Fruit fly (Drosophila melanogaster) whole organism, embryonic: ENCODE results near the gene Nlg4.
A peak's percentile ranks its signal among the peaks of the same experiment; 100 is the strongest.

Experiments used
- CG1024 ChIP-seq: fragments of 200-800 bp; sonication (Bioruptor generic); IDR thresholded peaks from 2 replicates; pipeline ENCODE4 v1.3.6; 2022; ENCODE audit warnings: missing biosample characterization, missing genetic modification characterization
- CG10979 ChIP-seq: fragments of 200-800 bp; sonication (Bioruptor generic); optimal IDR thresholded peaks from 2 replicates; lab custom pipeline; 2018; ENCODE audit warnings: missing biosample characterization, mild to moderate bottlenecking, missing genetic modification characterization, moderate library complexity
- CG12071 ChIP-seq: fragments of 200-800 bp; sonication (Bioruptor generic); optimal IDR thresholded peaks from 3 replicates; lab custom pipeline; 2018; ENCODE audit warnings: missing biosample characterization, mild to moderate bottlenecking, missing genetic modification characterization
- CG12236 ChIP-seq: fragments of 200-800 bp; sonication (Bioruptor generic); optimal IDR thresholded peaks from 2 replicates; lab custom pipeline; 2016; ENCODE audit warnings: missing biosample characterization, missing genetic modification characterization
- CG1233 ChIP-seq: fragments of 200-800 bp; sonication (Bioruptor generic); optimal IDR thresholded peaks from 4 replicates; lab custom pipeline; 2018; ENCODE audit warnings: missing biosample characterization, mild to moderate bottlenecking, missing genetic modification characterization
- CG13894 ChIP-seq: fragments of 200-800 bp; sonication (Bioruptor generic); optimal IDR thresholded peaks from 3 replicates; lab custom pipeline; 2018; ENCODE audit warnings: missing biosample characterization, mild to moderate bottlenecking, missing genetic modification characterization, moderate library complexity
- CG14050 ChIP-seq: fragments of 200-800 bp; sonication (Bioruptor generic); IDR thresholded peaks from 3 replicates; pipeline ENCODE4 v1.3.6; 2022; ENCODE audit warnings: missing biosample characterization, missing genetic modification characterization
- CG15073 ChIP-seq: fragments of 200-800 bp; sonication (Bioruptor generic); optimal IDR thresholded peaks from 2 replicates; lab custom pipeline; 2016; ENCODE audit warnings: missing biosample characterization, missing genetic modification characterization
- CG15514 ChIP-seq: fragments of 200-800 bp; sonication (Bioruptor generic); optimal IDR thresholded peaks from 3 replicates; lab custom pipeline; 2017; ENCODE audit warnings: missing biosample characterization, missing genetic modification characterization, mild to moderate bottlenecking, moderate library complexity, missing genetic modification reagents
- CG18619 ChIP-seq: fragments of 200-800 bp; sonication (Bioruptor generic); optimal IDR thresholded peaks from 3 replicates; lab custom pipeline; 2017; ENCODE audit warnings: missing biosample characterization, mild to moderate bottlenecking, missing genetic modification characterization
- CG18764 ChIP-seq: fragments of 200-800 bp; sonication (Bioruptor generic); optimal IDR thresholded peaks from 3 replicates; lab custom pipeline; 2016; ENCODE audit warnings: missing biosample characterization, missing genetic modification characterization
- CG30431 ChIP-seq: fragments of 200-800 bp; sonication (Bioruptor generic); optimal IDR thresholded peaks from 2 replicates; lab custom pipeline; 2017; ENCODE audit warnings: missing biosample characterization, missing genetic modification characterization
- CG3281 ChIP-seq: fragments of 200-800 bp; sonication (Bioruptor generic); optimal IDR thresholded peaks from 3 replicates; lab custom pipeline; 2017; ENCODE audit warnings: missing biosample characterization, mild to moderate bottlenecking, missing genetic modification characterization
- CG3847 ChIP-seq: fragments of 200-800 bp; sonication (Bioruptor generic); IDR thresholded peaks from 2 replicates; pipeline ENCODE4 v1.3.6; 2022; ENCODE audit warnings: missing biosample characterization, missing genetic modification characterization
- CG4820 ChIP-seq: fragments of 200-800 bp; sonication (Bioruptor generic); optimal IDR thresholded peaks from 3 replicates; lab custom pipeline; 2016; ENCODE audit warnings: missing biosample characterization, missing genetic modification characterization
- CG6689 ChIP-seq: fragments of 200-800 bp; sonication (Bioruptor generic); IDR thresholded peaks from 2 replicates; pipeline ENCODE4 v1.3.6; 2022; ENCODE audit warnings: missing biosample characterization, missing genetic modification characterization
- CG9609 ChIP-seq: fragments of 200-800 bp; sonication (Bioruptor generic); optimal IDR thresholded peaks from 3 replicates; lab custom pipeline; 2016; ENCODE audit warnings: missing biosample characterization, missing genetic modification characterization
- CHES-1-like ChIP-seq: fragments of 200-800 bp; sonication (Bioruptor generic); optimal IDR thresholded peaks from 2 replicates; lab custom pipeline; 2016; ENCODE audit warnings: missing biosample characterization, missing genetic modification characterization
- Dref ChIP-seq: fragments of 200-800 bp; sonication (Bioruptor generic); IDR thresholded peaks from 2 replicates; pipeline ENCODE4 v1.3.6; 2022; ENCODE audit warnings: missing biosample characterization, missing genetic modification characterization
- Elba2 ChIP-seq: fragments of 200-800 bp; sonication (Bioruptor generic); optimal IDR thresholded peaks from 3 replicates; lab custom pipeline; 2016; ENCODE audit warnings: missing biosample characterization, missing genetic modification characterization
- Ets97D ChIP-seq: fragments of 200-800 bp; sonication (Bioruptor generic); optimal IDR thresholded peaks from 3 replicates; lab custom pipeline; 2016; ENCODE audit warnings: missing biosample characterization, missing genetic modification characterization
- H2.0 ChIP-seq: fragments of 200-800 bp; sonication (Bioruptor generic); IDR thresholded peaks from 2 replicates; pipeline ENCODE4 v1.3.6; 2022; ENCODE audit warnings: missing biosample characterization, missing genetic modification characterization
- HHEX ChIP-seq: fragments of 200-800 bp; sonication (Bioruptor generic); optimal IDR thresholded peaks from 3 replicates; lab custom pipeline; 2017; ENCODE audit warnings: missing biosample characterization, mild to moderate bottlenecking, missing genetic modification characterization, missing genetic modification reagents
- Hand ChIP-seq: fragments of 200-800 bp; sonication (Bioruptor generic); optimal IDR thresholded peaks from 2 replicates; lab custom pipeline; 2017; ENCODE audit warnings: mild to moderate bottlenecking, missing biosample characterization, missing genetic modification reagents, missing genetic modification characterization
- HmgZ ChIP-seq: fragments of 200-800 bp; sonication (Bioruptor generic); optimal IDR thresholded peaks from 2 replicates; lab custom pipeline; 2018; ENCODE audit warnings: missing biosample characterization, mild to moderate bottlenecking, missing genetic modification characterization
- Hr51 ChIP-seq, 2 experiments: fragments of 200-800 bp; sonication (Bioruptor generic); optimal IDR thresholded peaks; 2 replicates in 1 of 2; 3 replicates in 1 of 2; lab custom pipeline; 2016 to 2018; ENCODE audit warnings: missing biosample characterization in 2 of 2, missing genetic modification characterization in 2 of 2, mild to moderate bottlenecking in 1 of 2, moderate library complexity in 1 of 2
- MTF-1 ChIP-seq: fragments of 200-800 bp; sonication (Bioruptor generic); optimal IDR thresholded peaks from 2 replicates; lab custom pipeline; 2018; ENCODE audit warnings: missing biosample characterization, mild to moderate bottlenecking, missing genetic modification characterization, borderline replicate concordance
- Max ChIP-seq: fragments of 200-800 bp; sonication (Bioruptor generic); optimal IDR thresholded peaks from 2 replicates; lab custom pipeline; 2016; ENCODE audit warnings: missing biosample characterization, mild to moderate bottlenecking, missing genetic modification characterization
- Med ChIP-seq: fragments of 200-800 bp; sonication (Bioruptor generic); peaks from one replicate; lab custom pipeline; 2016; ENCODE audit warnings: missing biosample characterization, missing genetic modification characterization, mild to moderate bottlenecking, inconsistent platforms, moderate library complexity
- Meics ChIP-seq: fragments of 200-800 bp; sonication (Bioruptor generic); optimal IDR thresholded peaks from 2 replicates; lab custom pipeline; 2017; ENCODE audit warnings: missing biosample characterization, mild to moderate bottlenecking, missing genetic modification characterization
- Ssrp ChIP-seq: fragments of 200-800 bp; sonication (Bioruptor generic); optimal IDR thresholded peaks from 2 replicates; lab custom pipeline; 2018; ENCODE audit warnings: missing biosample characterization, mild to moderate bottlenecking, missing genetic modification characterization, moderate library complexity
- Tbp ChIP-seq: fragments of >200 bp; optimal IDR thresholded peaks from 2 replicates; lab custom pipeline; 2018; ENCODE audit warnings: missing biosample characterization, missing genetic modification characterization
- Vsx1 ChIP-seq: fragments of 200-800 bp; sonication (Bioruptor generic); optimal IDR thresholded peaks from 2 replicates; lab custom pipeline; 2017; ENCODE audit warnings: missing biosample characterization, mild to moderate bottlenecking, missing genetic modification characterization, missing genetic modification reagents
- bigmax ChIP-seq: fragments of 200-800 bp; sonication (Bioruptor generic); optimal IDR thresholded peaks from 2 replicates; lab custom pipeline; 2018; ENCODE audit warnings: missing biosample characterization, mild to moderate bottlenecking, missing genetic modification characterization
- cg ChIP-seq: fragments of 200-800 bp; sonication (Bioruptor generic); optimal IDR thresholded peaks from 3 replicates; lab custom pipeline; 2019; ENCODE audit warnings: missing biosample characterization, mild to moderate bottlenecking, missing genetic modification characterization, moderate library complexity
- chinmo ChIP-seq: fragments of 200-800 bp; sonication (Bioruptor generic); IDR thresholded peaks from 4 replicates; pipeline ENCODE4 v1.3.6; 2022; ENCODE audit warnings: missing biosample characterization, missing genetic modification characterization; ENCODE audit not compliant: partially characterized antibody
- ci ChIP-seq: fragments of 200-800 bp; sonication (Bioruptor generic); IDR thresholded peaks from 3 replicates; pipeline ENCODE4 v1.3.6; 2022; ENCODE audit warnings: missing biosample characterization, missing genetic modification characterization
- crol ChIP-seq: fragments of 200-800 bp; sonication (Bioruptor generic); IDR thresholded peaks from 2 replicates; pipeline ENCODE4 v1.3.6; 2022; ENCODE audit warnings: missing biosample characterization, missing genetic modification characterization
- crp ChIP-seq, 2 experiments: fragments of 200-800 bp; sonication (Bioruptor generic); optimal IDR thresholded peaks; 2 replicates in 1 of 2; 3 replicates in 1 of 2; lab custom pipeline; 2017; ENCODE audit warnings: missing biosample characterization in 2 of 2, missing genetic modification characterization in 2 of 2, mild to moderate bottlenecking in 1 of 2, moderate library complexity in 1 of 2
- dimm ChIP-seq: fragments of 200-800 bp; sonication (Bioruptor generic); IDR thresholded peaks from 2 replicates; pipeline ENCODE4 v1.3.6; 2022; ENCODE audit warnings: missing biosample characterization, missing genetic modification characterization
- dpn ChIP-seq, 2 experiments: fragments of 200-800 bp; sonication (Bioruptor generic); optimal IDR thresholded peaks; 3 replicates each; lab custom pipeline; 2016; ENCODE audit warnings: missing biosample characterization in 2 of 2, missing genetic modification characterization in 2 of 2
- ewg ChIP-seq: fragments of 200-800 bp; sonication (Bioruptor generic); optimal IDR thresholded peaks from 3 replicates; lab custom pipeline; 2017; ENCODE audit warnings: mild to moderate bottlenecking, missing biosample characterization, missing genetic modification reagents, missing genetic modification characterization
- lilli ChIP-seq: fragments of 200-800 bp; sonication (Bioruptor generic); optimal IDR thresholded peaks from 3 replicates; lab custom pipeline; 2016; ENCODE audit warnings: missing biosample characterization, missing genetic modification characterization
- nau ChIP-seq: fragments of 200-800 bp; sonication (Bioruptor generic); optimal IDR thresholded peaks from 3 replicates; lab custom pipeline; 2017; ENCODE audit warnings: missing biosample characterization, mild to moderate bottlenecking, missing genetic modification characterization, missing genetic modification reagents
- p53 ChIP-seq: fragments of 200-800 bp; sonication (Bioruptor generic); optimal IDR thresholded peaks from 2 replicates; lab custom pipeline; 2016; ENCODE audit warnings: missing biosample characterization, missing genetic modification characterization
- sd ChIP-seq: fragments of 200-800 bp; sonication (Bioruptor generic); optimal IDR thresholded peaks from 3 replicates; lab custom pipeline; 2018; ENCODE audit warnings: missing biosample characterization, mild to moderate bottlenecking, missing genetic modification characterization, moderate library complexity
- toy ChIP-seq: fragments of 200-800 bp; sonication (Bioruptor generic); IDR thresholded peaks from 2 replicates; pipeline ENCODE4 v1.3.6; 2022; ENCODE audit warnings: missing biosample characterization, missing genetic modification characterization
- zen ChIP-seq: fragments of 200-800 bp; sonication (Bioruptor generic); optimal IDR thresholded peaks from 3 replicates; lab custom pipeline; 2018; ENCODE audit warnings: missing biosample characterization, mild to moderate bottlenecking, missing genetic modification characterization, moderate library complexity
- zf30C ChIP-seq: fragments of 200-800 bp; sonication (Bioruptor generic); optimal IDR thresholded peaks from 3 replicates; lab custom pipeline; 2018; ENCODE audit warnings: missing biosample characterization, mild to moderate bottlenecking, missing genetic modification characterization

The Nlg4 gene

DNA sequence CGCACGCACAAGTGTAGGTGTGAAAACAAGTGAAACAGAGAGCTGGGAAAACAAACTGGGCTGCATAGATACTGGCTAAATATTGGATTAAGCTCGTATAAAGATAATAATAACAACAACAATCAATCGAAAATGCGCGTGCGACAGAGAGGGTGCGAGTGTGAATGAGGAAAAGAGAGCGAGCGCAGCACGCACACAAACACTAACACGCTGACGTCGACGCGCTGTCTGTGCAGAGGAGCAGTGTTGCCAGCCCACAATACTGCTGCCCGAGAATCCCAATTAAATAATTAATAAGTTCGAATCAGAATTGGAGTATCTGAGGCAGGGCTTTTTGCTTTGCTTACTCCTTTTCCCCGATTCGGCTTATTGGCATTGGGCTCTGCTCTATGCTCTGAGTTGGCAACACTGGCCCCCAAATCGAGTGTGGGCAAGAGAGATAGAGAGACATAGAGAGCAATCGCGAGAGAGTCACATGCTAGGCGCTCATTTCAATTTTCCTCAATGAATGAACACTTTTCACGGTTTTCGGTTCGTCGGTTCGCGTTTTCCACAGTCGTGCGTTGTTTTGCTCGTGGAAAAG is 48.5 kb downstream of the Nlg4 start (continued):
- peak; percentile 77 for TF ChIP-seq ewg (GFP tag; lab: Kevin White, UChicago)
- peak; percentile 81 for TF ChIP-seq zen (tag; lab: Kevin White, UChicago)
- TF ChIP-seq CG3847 (GFP tag; lab: Robert Waterston, UW), result peak; percentile 82
- peak; percentile 68 for TF ChIP-seq CG1233 (GFP tag; lab: Kevin White, UChicago)
- peak; percentile 82 for TF ChIP-seq CG15514 (GFP tag; lab: Kevin White, UChicago)
- TF ChIP-seq toy (GFP tag; lab: Robert Waterston, UW), result peak; percentile 67; the same call in 1 of the 2 replicates
- TF ChIP-seq CG30431 (GFP tag; lab: Kevin White, UChicago), result peak; percentile 76
- TF ChIP-seq Tbp (GFP tag; lab: Kevin White, UChicago), result no peak
- TF ChIP-seq Elba2 (GFP tag; lab: Kevin White, UChicago), result peak; percentile 98
- peak; percentile 61 for TF ChIP-seq CHES-1-like (GFP tag; lab: Kevin White, UChicago)
- TF ChIP-seq p53 (GFP tag; lab: Kevin White, UChicago), result peak; percentile 41
- peak in 1 of 2 experiments; percentile 15 for TF ChIP-seq crp (GFP tag; optimal IDR thresholded peaks at IDR 0.05; lab: Kevin White, UChicago)
- no peak for TF ChIP-seq Hand
- TF ChIP-seq ci, result peak; percentile 94
- peak; percentile 73 for TF ChIP-seq HmgZ (tag; lab: Kevin White, UChicago)
- TF ChIP-seq cg (GFP tag; lab: Kevin White, UChicago), result peak; percentile 86
- TF ChIP-seq nau (GFP tag; lab: Kevin White, UChicago), result peak; percentile 77
- TF ChIP-seq CG15073 (GFP tag; lab: Kevin White, UChicago), result peak; percentile 17
- TF ChIP-seq bigmax (GFP tag; lab: Kevin White, UChicago), result no peak
- peak; percentile 56 for TF ChIP-seq Ets97D (GFP tag; lab: Kevin White, UChicago)
- TF ChIP-seq CG18619 (GFP tag; lab: Kevin White, UChicago), result peak; percentile 68
- TF ChIP-seq CG3281 (GFP tag; lab: Kevin White, UChicago), result peak; percentile 81
- peak; percentile 90 for TF ChIP-seq CG18764 (GFP tag; lab: Kevin White, UChicago)
- peak; percentile 65 for TF ChIP-seq MTF-1
- TF ChIP-seq Hr51 (GFP tag; optimal IDR thresholded peaks at IDR 0.05; lab: Kevin White, UChicago), result peak; percentile 67 to 81
- no peak for TF ChIP-seq zf30C (GFP tag; lab: Kevin White, UChicago)
- peak; percentile 94 for TF ChIP-seq lilli (GFP tag; lab: Kevin White, UChicago)
- TF ChIP-seq CG9609 (GFP tag; lab: Kevin White, UChicago), result peak; percentile 80
- TF ChIP-seq CG1024, result peak; percentile 65
- 0 out of 2 replicates have a peak, but pooled peaks have one; percentile 23 for TF ChIP-seq dimm (GFP tag; lab: Robert Waterston, UW)
- peak; percentile 72 for TF ChIP-seq CG10979 (tag; lab: Kevin White, UChicago)
- peak; percentile 61 for TF ChIP-seq Vsx1 (GFP tag; lab: Kevin White, UChicago)
- TF ChIP-seq CG6689, result peak; percentile 90
- TF ChIP-seq dpn (GFP tag; optimal IDR thresholded peaks at IDR 0.05; lab: Kevin White, UChicago), result peak; percentile 87 to 89
- peak; percentile 49 for TF ChIP-seq CG13894 (tag; lab: Kevin White, UChicago)
- peak; percentile 60; the same call in 2 of the 4 replicates for TF ChIP-seq chinmo (GFP tag; lab: Robert Waterston, UW)
- peak; percentile 80 for TF ChIP-seq Max (GFP tag; lab: Kevin White, UChicago)
- peak; percentile 99 for TF ChIP-seq Med
- TF ChIP-seq HHEX, result peak; percentile 87
- TF ChIP-seq CG12071 (GFP tag; lab: Kevin White, UChicago), result peak; percentile 83
- peak; percentile 55 for TF ChIP-seq crol (GFP tag; lab: Robert Waterston, UW)
- TF ChIP-seq Meics, result peak; percentile 86
- no peak for TF ChIP-seq Dref (GFP tag; lab: Robert Waterston, UW)
- TF ChIP-seq Ssrp (tag; lab: Kevin White, UChicago), result peak; percentile 36
- TF ChIP-seq sd, result no peak
- peak; percentile 81 for TF ChIP-seq CG14050 (GFP tag; lab: Robert Waterston, UW)
- peak; percentile 82 for TF ChIP-seq CG4820 (GFP tag; lab: Kevin White, UChicago)
- peak; percentile 88 for TF ChIP-seq H2.0
- peak; percentile 56 for TF ChIP-seq CG12236 (GFP tag; lab: Kevin White, UChicago)
